Worm (Caenorhabditis elegans) whole organism, L4/young adult: Measurements from ENCODE around the gene C29E4.9.

Experiments
- W03F9.2 ChIP-seq: fragments of 150-350 bp; optimal IDR thresholded peaks from 2 replicates; lab custom pipeline; 2014; ENCODE audit warnings: missing biosample characterization, missing genetic modification characterization
- dao-5 ChIP-seq: sonication (generic microtip); optimal IDR thresholded peaks from 2 replicates; lab custom pipeline; 2016; ENCODE audit warnings: missing genotype, missing genetic modification characterization, moderate library complexity, missing compliant biosample characterization
- him-1 ChIP-seq: sonication (generic microtip); optimal IDR thresholded peaks from 2 replicates; lab custom pipeline; 2016; ENCODE audit warnings: missing genotype, missing genetic modification reagents, missing genetic modification characterization, missing compliant biosample characterization

DNA sequence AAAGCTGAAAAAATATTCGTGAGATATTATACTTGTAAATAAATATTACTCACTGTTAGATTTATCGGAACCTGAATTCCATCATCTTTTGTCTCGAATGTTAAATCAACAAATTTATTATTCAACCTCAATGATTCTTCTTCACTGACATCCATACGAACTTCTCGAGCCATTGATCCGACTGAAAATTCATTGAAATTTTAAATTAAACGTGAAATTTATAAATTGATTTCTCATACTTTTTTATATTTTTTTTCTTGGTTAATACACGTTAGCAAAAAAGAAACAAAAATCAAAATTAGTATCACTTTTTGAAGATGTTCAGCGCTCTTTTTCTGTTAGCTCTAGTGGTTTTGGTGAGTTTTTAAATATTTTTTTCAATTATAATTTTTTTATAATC, 37.0 kb downstream of the C29E4.9 start, which contains the start of gene C29E4.14:
- TF ChIP-seq dao-5 (tag; lab: Kevin White, UChicago) (no peak), W03F9.2 (no peak), him-1 (tag; lab: Kevin White, UChicago) (no peak)
